Worm (Caenorhabditis elegans) whole organism, L4 larva: ENCODE results near the gene dop-6.

Experiments
- ceh-82 ChIP-seq: sonication (generic microtip); optimal IDR thresholded peaks from 2 replicates; lab custom pipeline; 2017; ENCODE audit warnings: missing biosample characterization, missing genetic modification characterization
- dmd-8 ChIP-seq: fragments of 200-800 bp; sonication (Bioruptor generic); IDR thresholded peaks from 2 replicates; pipeline ENCODE4 v1.3.6; 2022; ENCODE audit warnings: missing genetic modification characterization, missing compliant biosample characterization
- mdt-29 ChIP-seq: fragments of 200-800 bp; sonication (Bioruptor generic); IDR thresholded peaks from 2 replicates; pipeline ENCODE4 v1.3.6; 2022; ENCODE audit warnings: missing genetic modification reagents, missing genetic modification characterization, missing compliant biosample characterization
- pqm-1 ChIP-seq: sonication (generic microtip); optimal IDR thresholded peaks from 2 replicates; lab custom pipeline; 2017; ENCODE audit warnings: missing biosample characterization, missing genetic modification characterization
- rbr-2 ChIP-seq: sonication (generic microtip); optimal IDR thresholded peaks from 2 replicates; lab custom pipeline; 2016; ENCODE audit warnings: missing genotype, missing genetic modification characterization, missing compliant biosample characterization
- unc-130 ChIP-seq: sonication (generic microtip); optimal IDR thresholded peaks from 2 replicates; lab custom pipeline; 2016; ENCODE audit warnings: missing genetic modification reagents, missing genetic modification characterization, missing compliant biosample characterization

DNA sequence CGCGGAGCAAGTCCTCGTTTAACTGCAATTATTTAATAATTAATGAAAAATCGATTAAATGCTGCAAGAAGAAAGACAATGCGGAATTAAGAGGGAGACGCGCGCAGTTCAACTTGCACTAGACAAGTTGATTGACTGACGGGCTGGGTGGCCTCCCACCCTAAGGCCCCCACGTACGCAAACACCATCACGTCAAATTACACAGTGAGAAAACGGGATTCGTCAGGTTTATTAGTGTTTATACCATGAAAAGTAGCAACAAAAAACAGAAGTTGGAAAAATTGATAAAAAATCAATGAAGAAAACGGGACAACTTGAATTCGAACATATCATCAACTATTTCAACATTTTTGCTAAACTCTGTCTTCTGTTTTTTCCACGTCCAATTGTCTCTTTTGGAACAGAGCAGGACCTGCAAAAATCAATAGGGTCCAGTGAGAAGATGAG lies 13.1 kb upstream of the dop-6 start:
- TF ChIP-seq mdt-29 (GFP tag; lab: Robert Waterston, UW) = no peak
- TF ChIP-seq unc-130 = no peak
- TF ChIP-seq ceh-82 (tag; lab: Kevin White, UChicago) = no peak
- peak; percentile 37 for TF ChIP-seq rbr-2 (tag; lab: Kevin White, UChicago)
- no peak for TF ChIP-seq pqm-1
- no peak for TF ChIP-seq dmd-8 (GFP tag; lab: Robert Waterston, UW)
